Fruit fly (Drosophila melanogaster) whole organism, wandering third instar larva: Measurements from ENCODE around the gene CG1572.

Experiments
- CrebA ChIP-seq: fragments of 200-800 bp; sonication (Bioruptor generic); optimal IDR thresholded peaks from 2 replicates; lab custom pipeline; 2016; ENCODE audit warnings: missing biosample characterization, mild to moderate bottlenecking, missing genetic modification characterization, borderline replicate concordance
- Dfd ChIP-seq: fragments of >200 bp; optimal IDR thresholded peaks from 2 replicates; lab custom pipeline; 2017; ENCODE audit warnings: missing biosample characterization, missing genetic modification characterization
- GATAd ChIP-seq: sonication (Bioruptor generic); optimal IDR thresholded peaks from 2 replicates; lab custom pipeline; 2016; ENCODE audit warnings: missing biosample characterization, missing genetic modification characterization
- Hr78 ChIP-seq: fragments of >200 bp; optimal IDR thresholded peaks from 2 replicates; lab custom pipeline; 2017; ENCODE audit warnings: missing biosample characterization, missing genetic modification characterization
- Hr83 ChIP-seq: fragments of 200-300 bp; sonication (Bioruptor generic); optimal IDR thresholded peaks from 2 replicates; lab custom pipeline; 2016; ENCODE audit warnings: missing biosample characterization, mild to moderate bottlenecking, missing genetic modification characterization, moderate library complexity; ENCODE audit not compliant: poor library complexity, severe bottlenecking
- Myc ChIP-seq: fragments of >200 bp; optimal IDR thresholded peaks from 2 replicates; lab custom pipeline; 2017
- dmrt93B ChIP-seq: fragments of 200-800 bp; sonication (Bioruptor generic); optimal IDR thresholded peaks from 2 replicates; lab custom pipeline; 2018; ENCODE audit warnings: missing biosample characterization, mild to moderate bottlenecking, missing genetic modification characterization
- fru ChIP-seq: fragments of 200-800 bp; sonication (Bioruptor generic); optimal IDR thresholded peaks from 3 replicates; lab custom pipeline; 2016; ENCODE audit warnings: missing biosample characterization, mild to moderate bottlenecking, missing genetic modification characterization
- psq ChIP-seq: fragments of 200-800 bp; sonication (Bioruptor generic); optimal IDR thresholded peaks from 3 replicates; lab custom pipeline; 2017; ENCODE audit warnings: missing biosample characterization, mild to moderate bottlenecking, missing genetic modification characterization, moderate library complexity
- sage ChIP-seq: fragments of 200-800 bp; sonication (Bioruptor generic); optimal IDR thresholded peaks from 2 replicates; lab custom pipeline; 2016; ENCODE audit warnings: missing biosample characterization, mild to moderate bottlenecking, missing genetic modification characterization

DNA sequence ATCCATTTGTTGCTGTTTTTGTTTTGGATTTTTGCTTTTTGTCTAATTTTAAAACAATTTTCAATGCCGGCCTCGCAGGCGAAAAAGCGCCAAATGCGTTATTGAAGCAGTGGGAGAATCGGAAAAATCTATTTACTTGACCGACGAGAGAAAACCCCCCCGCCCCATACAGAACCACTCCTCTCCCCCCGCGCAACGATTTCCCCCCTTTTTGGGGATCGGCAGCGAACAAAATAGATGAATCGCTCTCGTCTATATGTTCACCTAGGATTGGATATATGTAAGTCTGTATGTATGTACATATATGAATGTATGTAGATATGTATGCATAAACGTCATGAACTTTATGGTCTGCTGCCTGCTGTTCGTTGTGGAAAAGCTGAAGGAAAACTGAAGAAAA lies 1.7 kb downstream of the CG1572 start:
- TF ChIP-seq GATAd = no peak
- no peak for TF ChIP-seq dmrt93B (GFP tag; lab: Kevin White, UChicago)
- no peak for TF ChIP-seq sage (GFP tag; lab: Kevin White, UChicago)
- no peak for TF ChIP-seq fru (GFP tag; lab: Kevin White, UChicago)
- TF ChIP-seq Dfd (GFP tag; lab: Kevin White, UChicago) = no peak
- TF ChIP-seq psq = no peak
- TF ChIP-seq Hr78 (GFP tag; lab: Kevin White, UChicago) = no peak
- TF ChIP-seq CrebA = no peak
- TF ChIP-seq Myc (lab: Kevin White, UChicago) = no peak
- no peak for TF ChIP-seq Hr83 (GFP tag; lab: Kevin White, UChicago)
